Worm (Caenorhabditis elegans) whole organism, L4 larva: ENCODE measurements around the gene sre-20.

ENCODE experiments used
- Y105C5A.15 ChIP-seq: fragments of 200-800 bp; sonication (Bioruptor generic); IDR thresholded peaks from 2 replicates; pipeline ENCODE4 v1.3.6; 2022; ENCODE audit warnings: missing genetic modification characterization, missing compliant biosample characterization
- ZK546.5 ChIP-seq, 2 experiments: sonication (generic microtip); optimal IDR thresholded peaks; 2 replicates each; lab custom pipeline; 2017; ENCODE audit warnings: missing biosample characterization in 2 of 2, missing genetic modification characterization in 2 of 2
- aly-2 ChIP-seq: sonication (generic microtip); optimal IDR thresholded peaks from 2 replicates; lab custom pipeline; 2018; ENCODE audit warnings: missing biosample characterization, missing genetic modification characterization
- arid-1 ChIP-seq: fragments of 200-800 bp; sonication (Bioruptor generic); conservative IDR thresholded peaks from 2 replicates; pipeline ENCODE4 v1.3.6; 2022; ENCODE audit warnings: missing genetic modification reagents, missing genetic modification characterization, missing compliant biosample characterization
- ceh-44 ChIP-seq: fragments of 200-800 bp; sonication (Bioruptor generic); IDR thresholded peaks from 2 replicates; pipeline ENCODE4 v1.3.6; 2022; ENCODE audit warnings: missing genetic modification reagents, missing genetic modification characterization, missing compliant biosample characterization
- daf-19 ChIP-seq: fragments of 200-800 bp; sonication (Bioruptor generic); conservative IDR thresholded peaks from 2 replicates; pipeline ENCODE4 v1.3.6; 2022; ENCODE audit warnings: missing genetic modification characterization, missing compliant biosample characterization
- egl-27 ChIP-seq: sonication (generic microtip); optimal IDR thresholded peaks from 3 replicates; lab custom pipeline; 2017; ENCODE audit warnings: missing biosample characterization, missing genetic modification reagents, missing genetic modification characterization
- jun-1 ChIP-seq: fragments of 150-350 bp; optimal IDR thresholded peaks from 2 replicates; lab custom pipeline; 2014; ENCODE audit warnings: missing biosample characterization, missing genetic modification reagents, missing genetic modification characterization
- lsy-2 ChIP-seq, 2 experiments: fragments of 150-350 bp in 1 of 2; sonication (generic microtip) in 1 of 2; optimal IDR thresholded peaks; 2 replicates each; lab custom pipeline; 2014 to 2017; ENCODE audit warnings: missing biosample characterization in 2 of 2, missing genetic modification characterization in 2 of 2
- php-3 ChIP-seq: fragments of 200-800 bp; sonication (Bioruptor generic); IDR thresholded peaks from 2 replicates; pipeline ENCODE4 v1.3.6; 2022; ENCODE audit warnings: missing genetic modification reagents, missing genetic modification characterization, missing compliant biosample characterization
- zag-1 ChIP-seq: fragments of 150-350 bp; optimal IDR thresholded peaks from 2 replicates; lab custom pipeline; 2014; ENCODE audit warnings: missing biosample characterization, missing genetic modification characterization
- ztf-7 ChIP-seq: fragments of 150-350 bp; optimal IDR thresholded peaks from 2 replicates; lab custom pipeline; 2014; ENCODE audit warnings: missing biosample characterization, missing genetic modification characterization

- TF ChIP-seq daf-19 (GFP tag; lab: Robert Waterston, UW): no peak
- TF ChIP-seq zag-1 (tag; lab: Kevin White, UChicago): no peak
- no peak for TF ChIP-seq egl-27 (tag; lab: Kevin White, UChicago)
- TF ChIP-seq aly-2 (tag; lab: Kevin White, UChicago): no peak
- TF ChIP-seq ztf-7 (tag; lab: Kevin White, UChicago): no peak
- TF ChIP-seq ceh-44: no peak
- no peak for TF ChIP-seq ZK546.5 (tag; optimal IDR thresholded peaks at IDR 0.05; lab: Kevin White, UChicago)
- no peak for TF ChIP-seq lsy-2 (tag; optimal IDR thresholded peaks at IDR 0.05; lab: Kevin White, UChicago)
- TF ChIP-seq Y105C5A.15 (GFP tag; lab: Robert Waterston, UW): no peak
- no peak for TF ChIP-seq arid-1
- TF ChIP-seq jun-1 (tag; lab: Kevin White, UChicago): no peak
- TF ChIP-seq php-3 (GFP tag; lab: Robert Waterston, UW): no peak
Observed at ce11 chrV:12796908-12797490, 12.2 kb upstream of the sre-20 start.
